Fruit fly (Drosophila melanogaster): ENCODE results near the gene CG7900.

Gene CG7900

DNA sequence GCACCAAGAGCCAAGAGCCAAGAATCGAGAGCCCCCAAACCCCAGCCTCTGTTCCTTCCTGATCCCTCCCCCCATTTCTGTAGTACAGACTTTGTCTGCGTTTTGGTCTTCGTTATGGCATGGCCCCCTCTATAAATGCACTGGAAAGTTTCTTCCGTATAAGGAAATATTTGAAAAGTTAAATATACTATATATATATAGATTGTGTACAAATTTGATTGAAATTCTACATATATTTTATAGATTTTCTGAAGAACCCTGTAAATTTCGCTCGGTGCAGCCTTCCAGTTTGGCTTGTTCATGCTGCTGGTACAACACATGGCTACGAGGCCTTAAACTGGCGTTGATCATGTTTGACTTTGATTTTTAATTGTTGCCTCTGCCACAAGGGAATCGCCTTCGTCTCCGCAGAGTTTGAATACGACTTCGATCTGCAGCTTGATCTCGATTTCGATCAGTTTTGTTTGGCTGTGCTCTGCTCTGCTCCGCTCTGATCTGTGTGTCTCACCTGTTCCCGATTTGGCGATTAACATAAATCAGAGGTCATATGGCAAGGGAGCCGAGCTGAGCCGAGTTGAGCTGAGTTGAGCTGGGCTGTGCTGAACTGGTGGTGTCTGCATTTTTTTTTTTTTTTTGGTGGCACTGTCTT, 60.2 kb downstream of the CG7900 start:
- no peak for TF ChIP-seq CkIIα-i1 (GFP tag; IDR thresholded peaks at IDR 0.05)
- TF ChIP-seq D19B (GFP tag; optimal IDR thresholded peaks at IDR 0.05), result no peak
- peak; percentile 77 for TF ChIP-seq Drgx (GFP tag; IDR thresholded peaks at IDR 0.05)
- TF ChIP-seq dmrt11E (tag; optimal IDR thresholded peaks at IDR 0.05), result peak; percentile 40
- no peak for TF ChIP-seq ssp (GFP tag; IDR thresholded peaks at IDR 0.05)
- TF ChIP-seq chm (GFP tag; IDR thresholded peaks at IDR 0.05), result 0 out of 2 replicates have a peak, but pooled peaks have one; percentile 13
- TF ChIP-seq CG9727 (GFP tag; optimal IDR thresholded peaks at IDR 0.05), result no peak
- TF ChIP-seq disco-r (GFP tag; optimal IDR thresholded peaks at IDR 0.05), result no peak
- no peak for TF ChIP-seq Hr39 (optimal IDR thresholded peaks at IDR 0.05)
- no peak for TF ChIP-seq CG18011 (GFP tag; optimal IDR thresholded peaks at IDR 0.05)
- TF ChIP-seq grau (tag; optimal IDR thresholded peaks at IDR 0.05), result no peak
- TF ChIP-seq CG2678 (tag; optimal IDR thresholded peaks at IDR 0.05), result peak; percentile 20
- 0 out of 2 replicates have a peak, but pooled peaks have one; percentile 28 for TF ChIP-seq CG14667 (GFP tag; IDR thresholded peaks at IDR 0.05)
- TF ChIP-seq CG10979 (tag; optimal IDR thresholded peaks at IDR 0.05), result peak; percentile 24
- no peak for TF ChIP-seq ranshi (GFP tag; IDR thresholded peaks at IDR 0.05)
- TF ChIP-seq dm (GFP tag; optimal IDR thresholded peaks at IDR 0.05), result no peak
- no peak for TF ChIP-seq NFAT (GFP tag; IDR thresholded peaks at IDR 0.05)
- peak; percentile 62 for TF ChIP-seq lbe (GFP tag; optimal IDR thresholded peaks at IDR 0.05)
- TF ChIP-seq zf30C (GFP tag; optimal IDR thresholded peaks at IDR 0.05), result peak; percentile 17
- TF ChIP-seq CG1024 (GFP tag; IDR thresholded peaks at IDR 0.05), result no peak
- peak; percentile 46 for TF ChIP-seq CG18262 (tag; optimal IDR thresholded peaks at IDR 0.05)
- TF ChIP-seq CG10366 (GFP tag; IDR thresholded peaks at IDR 0.05), result no peak
- TF ChIP-seq lola (GFP tag; optimal IDR thresholded peaks at IDR 0.05), result peak in 1 of 3 experiments; percentile 9
- TF ChIP-seq grn (GFP tag; optimal IDR thresholded peaks at IDR 0.05), result peak; percentile 71
- no peak for TF ChIP-seq dati (GFP tag; IDR thresholded peaks at IDR 0.05)
- TF ChIP-seq Xrp1 (GFP tag; IDR thresholded peaks at IDR 0.05), result peak; percentile 22; the same call in 1 of the 2 replicates
- 0 out of 2 replicates have a peak, but pooled peaks have one; percentile 13 for TF ChIP-seq vvl (GFP tag; IDR thresholded peaks at IDR 0.05)
- no peak for TF ChIP-seq CG9437 (GFP tag; optimal IDR thresholded peaks at IDR 0.05)
- no peak for TF ChIP-seq Dbx (GFP tag; IDR thresholded peaks at IDR 0.05)
- TF ChIP-seq CG17328 (GFP tag; IDR thresholded peaks at IDR 0.05), result peak; percentile 14; the same call in 1 of the 2 replicates
- peak; percentile 50 for TF ChIP-seq CG2712 (tag; optimal IDR thresholded peaks at IDR 0.05)
- TF ChIP-seq Hr51 (GFP tag; optimal IDR thresholded peaks at IDR 0.05), result no peak
- peak; percentile 5 to 31 for TF ChIP-seq bsh (GFP tag; optimal IDR thresholded peaks at IDR 0.05)
- 0 out of 3 replicates have a peak, but pooled peaks have one; percentile 26 for TF ChIP-seq zfh1 (GFP tag; IDR thresholded peaks at IDR 0.05)
- no peak for TF ChIP-seq CG11695 (GFP tag; IDR thresholded peaks at IDR 0.05)
- TF ChIP-seq cg (GFP tag; optimal IDR thresholded peaks at IDR 0.05), result no peak
- no peak for TF ChIP-seq CG18476 (GFP tag; optimal IDR thresholded peaks at IDR 0.05)
- TF ChIP-seq row (GFP tag; IDR thresholded peaks at IDR 0.05), result peak; percentile 40; the same call in 2 of the 3 replicates
- peak; percentile 22 for TF ChIP-seq corto (GFP tag; optimal IDR thresholded peaks at IDR 0.05)
- no peak for TF ChIP-seq hbn (GFP tag; IDR thresholded peaks at IDR 0.05; ENCODE audit: partially characterized antibody)

Data from whole organism, embryonic.